Fruit fly (Drosophila melanogaster): ENCODE measurements around the gene Naa20A.

Gene Naa20A

dm6 chrX:19585142-19585541 lies 37.7 kb downstream of the Naa20A start:
- TF ChIP-seq achi (GFP tag; optimal IDR thresholded peaks at IDR 0.05) (no peak), Sox15 (GFP tag; optimal IDR thresholded peaks at IDR 0.05) (no peak)

DNA sequence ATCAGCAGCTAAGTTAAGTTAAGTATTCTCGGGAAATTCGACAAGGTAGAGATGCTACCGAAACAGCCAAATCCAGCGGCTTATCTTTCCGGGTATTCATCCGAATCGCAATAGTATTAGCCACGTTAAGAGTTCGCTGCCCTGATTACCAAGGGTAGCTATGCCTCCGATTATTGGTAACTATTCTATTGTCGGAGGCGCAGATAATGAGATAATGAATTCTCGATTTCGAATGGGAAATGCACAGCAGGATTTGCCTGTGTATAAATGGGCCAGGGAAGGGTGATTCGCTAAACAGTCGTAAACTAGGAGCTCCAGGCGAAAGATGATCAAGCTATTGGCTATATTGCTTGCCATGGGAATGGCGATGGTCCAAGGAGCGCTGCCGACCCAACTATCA lies 39.6 kb downstream of the Naa20A start, which contains the start of gene CG14204:
Gene CG14204 (plus strand): TSS at position 301 of the 400 bp plus-strand sequence.
- TF ChIP-seq ss (GFP tag; optimal IDR thresholded peaks at IDR 0.05) (no peak), Smox (GFP tag; optimal IDR thresholded peaks at IDR 0.05) (no peak)

DNA sequence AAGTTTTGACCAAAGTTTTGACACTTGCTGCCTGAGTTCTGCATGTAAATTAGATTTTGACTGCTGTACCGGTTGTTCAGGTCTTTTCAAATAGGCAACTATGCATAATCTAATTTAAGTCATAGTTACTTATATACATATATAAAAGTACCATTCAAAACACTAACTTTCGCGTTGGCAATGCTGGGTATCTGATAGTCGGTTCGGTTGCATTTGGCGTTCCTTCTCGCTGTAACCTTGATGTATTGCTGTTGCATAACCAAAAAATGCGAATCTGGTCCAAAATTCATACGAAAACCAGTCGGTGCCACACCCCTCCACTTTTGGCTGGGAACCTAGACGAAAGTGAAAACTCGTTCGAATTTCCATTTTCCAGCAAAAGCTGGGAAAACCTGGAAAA lies 40.1 kb downstream of the Naa20A start:
- TF ChIP-seq esn (GFP tag; optimal IDR thresholded peaks at IDR 0.05) (no peak), topi (GFP tag; optimal IDR thresholded peaks at IDR 0.05) (no peak), Lpt (GFP tag; optimal IDR thresholded peaks at IDR 0.05) (no peak), CG6163 (GFP tag; IDR thresholded peaks at IDR 0.05) (no peak), CG11762 (GFP tag; optimal IDR thresholded peaks at IDR 0.05; ENCODE audit: insufficient read depth) (no peak), CG8119 (GFP tag; IDR thresholded peaks at IDR 0.05) (no peak), CG7368 (GFP tag; optimal IDR thresholded peaks at IDR 0.05) (no peak), Eip93F (GFP tag; optimal IDR thresholded peaks at IDR 0.05) (no peak), CG11294 (GFP tag; IDR thresholded peaks at IDR 0.05) (no peak), dac (GFP tag; optimal IDR thresholded peaks at IDR 0.05) (no peak), Eip78C (GFP tag) (no peak), ss (GFP tag; optimal IDR thresholded peaks at IDR 0.05) (no peak), spab (GFP tag; optimal IDR thresholded peaks at IDR 0.05) (no peak), net (GFP tag; optimal IDR thresholded peaks at IDR 0.05) (no peak), Ets96B (tag; optimal IDR thresholded peaks at IDR 0.05) (no peak), vri (GFP tag; optimal IDR thresholded peaks at IDR 0.05) (no peak), Hr38 (GFP tag; optimal IDR thresholded peaks at IDR 0.05) (no peak)

DNA sequence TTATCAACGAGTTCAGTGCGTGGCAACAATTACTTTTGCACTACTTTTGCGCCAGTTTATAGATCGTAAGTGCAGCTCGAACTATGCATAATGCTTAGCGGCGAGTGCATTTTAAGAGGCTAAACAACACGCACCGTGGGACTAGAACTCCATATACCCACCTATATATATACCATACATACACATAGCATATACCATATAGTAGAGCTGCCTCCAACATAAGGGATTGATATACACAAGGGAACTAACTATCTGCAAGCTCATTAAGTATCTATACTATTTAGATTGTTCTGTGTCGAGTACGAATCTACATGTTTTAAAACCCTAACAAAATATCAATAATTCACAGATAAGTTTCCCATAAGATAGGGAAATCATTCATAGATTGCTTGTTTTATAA lies 41.0 kb downstream of the Naa20A start, which contains the start of gene CG14218:
Gene CG14218 (minus strand): TSS at position 101 of the 400 bp plus-strand sequence.
- TF ChIP-seq CG4318 (GFP tag; optimal IDR thresholded peaks at IDR 0.05) (no peak), Smox (GFP tag; optimal IDR thresholded peaks at IDR 0.05) (no peak), CG32006 (GFP tag; optimal IDR thresholded peaks at IDR 0.05) (peak; percentile 23), Blimp-1 (GFP tag; optimal IDR thresholded peaks at IDR 0.05) (no peak), CG11762 (GFP tag; optimal IDR thresholded peaks at IDR 0.05; ENCODE audit: insufficient read depth) (no peak), svp (GFP tag) (no peak), esn (GFP tag; optimal IDR thresholded peaks at IDR 0.05) (no peak), net (GFP tag; optimal IDR thresholded peaks at IDR 0.05) (peak; percentile 4)

DNA sequence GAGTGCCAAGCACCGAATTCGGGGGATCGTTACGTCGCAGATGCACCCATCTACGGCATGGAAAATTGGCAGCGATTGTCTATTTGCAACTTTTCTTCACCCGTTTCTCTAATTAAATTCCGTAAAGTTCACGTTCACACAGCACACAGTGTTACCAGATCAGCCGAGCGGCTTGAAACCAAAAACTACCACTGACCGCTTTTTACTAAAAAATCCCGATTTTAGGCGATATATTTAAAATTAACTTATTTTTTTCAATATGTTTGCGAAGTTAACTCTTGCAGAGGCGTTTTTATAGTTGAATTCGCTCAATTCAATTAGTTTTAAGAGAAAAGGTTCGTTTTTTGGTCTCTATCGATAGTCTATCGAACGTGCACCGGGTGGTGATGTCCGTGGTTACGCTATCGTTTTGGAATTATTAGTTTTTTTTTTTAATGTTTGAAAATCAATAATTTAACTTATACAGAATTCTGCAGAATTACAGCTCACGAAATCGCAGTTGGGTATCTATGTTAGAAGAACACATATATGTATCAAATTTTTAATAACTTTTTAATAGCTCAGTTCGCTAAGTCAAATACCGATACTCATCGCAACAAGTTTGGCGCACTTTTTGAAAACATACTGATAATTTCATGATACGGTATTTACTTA lies 43.1 kb downstream of the Naa20A start, which contains the start of gene Tao:
Gene Tao (minus strand): TSS at position 153 of the 654 bp plus-strand sequence.
- no peak for TF ChIP-seq spab (GFP tag; optimal IDR thresholded peaks at IDR 0.05)
- no peak for TF ChIP-seq salr (GFP tag; optimal IDR thresholded peaks at IDR 0.05)
- TF ChIP-seq CG3032 (tag; optimal IDR thresholded peaks at IDR 0.05) = no peak
- no peak for TF ChIP-seq CG8319 (GFP tag; optimal IDR thresholded peaks at IDR 0.05)
- TF ChIP-seq CG4318 (GFP tag; optimal IDR thresholded peaks at IDR 0.05) = no peak
- peak; percentile 1 for TF ChIP-seq Hr39 (GFP tag; optimal IDR thresholded peaks at IDR 0.05)
- no peak for TF ChIP-seq dsx (GFP tag; optimal IDR thresholded peaks at IDR 0.05; ENCODE audit: poor library complexity, severe bottlenecking)
- TF ChIP-seq Gug (GFP tag; IDR thresholded peaks at IDR 0.05) = no peak
- no peak for TF ChIP-seq Hr4 (GFP tag; optimal IDR thresholded peaks at IDR 0.05)
- no peak for TF ChIP-seq CG15336 (GFP tag; IDR thresholded peaks at IDR 0.05)
- no peak for TF ChIP-seq OdsH (GFP tag; optimal IDR thresholded peaks at IDR 0.05)
- TF ChIP-seq Lpt (GFP tag; optimal IDR thresholded peaks at IDR 0.05) = no peak
- no peak for TF ChIP-seq CG32006 (GFP tag; optimal IDR thresholded peaks at IDR 0.05)
- TF ChIP-seq CG31627 (GFP tag; optimal IDR thresholded peaks at IDR 0.05) = no peak
- TF ChIP-seq svp (GFP tag) = no peak
- no peak for TF ChIP-seq CG6854 (GFP tag; optimal IDR thresholded peaks at IDR 0.05)
- no peak for TF ChIP-seq esn (GFP tag; optimal IDR thresholded peaks at IDR 0.05)
- no peak for TF ChIP-seq CG6276 (GFP tag; optimal IDR thresholded peaks at IDR 0.05)
- TF ChIP-seq CG11294 (GFP tag; IDR thresholded peaks at IDR 0.05) = no peak
- no peak for TF ChIP-seq vri (GFP tag; optimal IDR thresholded peaks at IDR 0.05)
- no peak for TF ChIP-seq Eip93F (GFP tag; optimal IDR thresholded peaks at IDR 0.05)
- TF ChIP-seq CG1621 (tag; optimal IDR thresholded peaks at IDR 0.05) = peak; percentile 32
- TF ChIP-seq Eip78C (GFP tag) = peak; percentile 65

Data from whole organism, prepupa.